Worm (Caenorhabditis elegans) whole organism, late embryonic: ENCODE data around the gene F22E5.13.
"Not testable (repeated sequence)": the region's sequence is repeated elsewhere in the genome, so short reads cannot be mapped to it uniquely, and the experiment has no call there.

Experiments used
- C08G9.2 ChIP-seq: sonication (generic microtip); optimal IDR thresholded peaks from 2 replicates; lab custom pipeline; 2016; ENCODE audit warnings: mild to moderate bottlenecking, missing genetic modification characterization, moderate library complexity, missing compliant biosample characterization
- C38D4.7 ChIP-seq: fragments of 200-800 bp; sonication (Bioruptor generic); optimal IDR thresholded peaks from 2 replicates; lab custom pipeline; 2018; ENCODE audit warnings: mild to moderate bottlenecking, missing genetic modification characterization, moderate library complexity, missing compliant biosample characterization
- F13H6.1 ChIP-seq: sonication (generic microtip); optimal IDR thresholded peaks from 2 replicates; lab custom pipeline; 2016; ENCODE audit warnings: missing genetic modification characterization, missing compliant biosample characterization
- K02D7.2 ChIP-seq: sonication (generic microtip); optimal IDR thresholded peaks from 2 replicates; lab custom pipeline; 2017; ENCODE audit warnings: mild to moderate bottlenecking, missing genetic modification characterization, missing compliant biosample characterization
- Y22D7AL.16 ChIP-seq: sonication (generic microtip); optimal IDR thresholded peaks from 2 replicates; lab custom pipeline; 2016; ENCODE audit warnings: missing genetic modification characterization, missing compliant biosample characterization
- ahr-1 ChIP-seq: sonication (generic microtip); optimal IDR thresholded peaks from 2 replicates; lab custom pipeline; 2016; ENCODE audit warnings: missing genetic modification characterization, missing compliant biosample characterization
- ama-1 ChIP-seq: fragments of 150-350 bp; optimal IDR thresholded peaks from 2 replicates; lab custom pipeline; 2014
- ceh-14 ChIP-seq: sonication (generic microtip); optimal IDR thresholded peaks from 2 replicates; lab custom pipeline; 2016; ENCODE audit warnings: missing genotype, missing genetic modification characterization, missing compliant biosample characterization
- ceh-18 ChIP-seq: sonication (generic microtip); optimal IDR thresholded peaks from 2 replicates; lab custom pipeline; 2016; ENCODE audit warnings: missing genetic modification characterization, missing compliant biosample characterization
- ceh-2 ChIP-seq: sonication (generic microtip); optimal IDR thresholded peaks from 2 replicates; lab custom pipeline; 2016; ENCODE audit warnings: missing genotype, missing genetic modification characterization, missing compliant biosample characterization
- ceh-24 ChIP-seq: sonication (generic microtip); optimal IDR thresholded peaks from 2 replicates; lab custom pipeline; 2016; ENCODE audit warnings: mild to moderate bottlenecking, missing genetic modification characterization, missing compliant biosample characterization
- ceh-30 ChIP-seq: fragments of 150-350 bp; optimal IDR thresholded peaks from 2 replicates; lab custom pipeline; 2014; ENCODE audit warnings: missing biosample characterization, missing genetic modification characterization
- ceh-31 ChIP-seq: sonication (generic microtip); optimal IDR thresholded peaks from 2 replicates; lab custom pipeline; 2016; ENCODE audit warnings: missing genetic modification characterization, missing compliant biosample characterization
- ceh-48 ChIP-seq: sonication (generic microtip); optimal IDR thresholded peaks from 2 replicates; lab custom pipeline; 2016; ENCODE audit warnings: missing genetic modification characterization, inconsistent platforms, missing compliant biosample characterization
- che-1 ChIP-seq: sonication (generic microtip); optimal IDR thresholded peaks from 2 replicates; lab custom pipeline; 2016; ENCODE audit warnings: mild to moderate bottlenecking, missing genetic modification characterization, missing compliant biosample characterization
- dmd-4 ChIP-seq: sonication (generic microtip); optimal IDR thresholded peaks from 2 replicates; lab custom pipeline; 2016; ENCODE audit warnings: borderline replicate concordance, missing genetic modification characterization, missing compliant biosample characterization
- dve-1 ChIP-seq: sonication (generic microtip); optimal IDR thresholded peaks from 2 replicates; lab custom pipeline; 2017; ENCODE audit warnings: antibody characterized with exemption, mild to moderate bottlenecking, missing genetic modification characterization, missing compliant biosample characterization
- elt-4 ChIP-seq: sonication (generic microtip); optimal IDR thresholded peaks from 2 replicates; lab custom pipeline; 2016; ENCODE audit warnings: missing genetic modification characterization, missing compliant biosample characterization
- ets-4 ChIP-seq: sonication (generic microtip); optimal IDR thresholded peaks from 2 replicates; lab custom pipeline; 2016; ENCODE audit warnings: missing genetic modification characterization, missing compliant biosample characterization
- fax-1 ChIP-seq: sonication (generic microtip); optimal IDR thresholded peaks from 2 replicates; lab custom pipeline; 2016; ENCODE audit warnings: missing genotype, missing genetic modification characterization, missing compliant biosample characterization
- fkh-6 ChIP-seq: sonication (generic microtip); optimal IDR thresholded peaks from 2 replicates; lab custom pipeline; 2016; ENCODE audit warnings: missing genetic modification characterization, missing compliant biosample characterization
- gmeb-2 ChIP-seq: sonication (generic microtip); optimal IDR thresholded peaks from 2 replicates; lab custom pipeline; 2016; ENCODE audit warnings: missing genetic modification characterization, inconsistent platforms, missing compliant biosample characterization
- hlh-15 ChIP-seq: sonication (generic microtip); optimal IDR thresholded peaks from 2 replicates; lab custom pipeline; 2016; ENCODE audit warnings: missing genetic modification characterization, missing compliant biosample characterization
- hlh-6 ChIP-seq: sonication (generic microtip); optimal IDR thresholded peaks from 2 replicates; lab custom pipeline; 2016; ENCODE audit warnings: missing genotype, missing genetic modification characterization, missing compliant biosample characterization
- hlh-8 ChIP-seq: sonication (generic microtip); optimal IDR thresholded peaks from 2 replicates; lab custom pipeline; 2016; ENCODE audit warnings: missing genotype, missing genetic modification characterization, missing compliant biosample characterization
- lim-6 ChIP-seq: sonication (generic microtip); optimal IDR thresholded peaks from 2 replicates; lab custom pipeline; 2016; ENCODE audit warnings: missing genetic modification characterization, missing compliant biosample characterization
- nfya-1 ChIP-seq: sonication (generic microtip); optimal IDR thresholded peaks from 2 replicates; lab custom pipeline; 2017; ENCODE audit warnings: missing genetic modification characterization, mild to moderate bottlenecking, missing compliant biosample characterization, antibody characterized with exemption, moderate library complexity
- nhr-11 ChIP-seq: fragments of 150-350 bp; optimal IDR thresholded peaks from 2 replicates; lab custom pipeline; 2014; ENCODE audit warnings: missing biosample characterization, missing genetic modification characterization
- npax-4 ChIP-seq: sonication (generic microtip); optimal IDR thresholded peaks from 2 replicates; lab custom pipeline; 2016; ENCODE audit warnings: missing genetic modification characterization, missing compliant biosample characterization
- pat-9 ChIP-seq: fragments of 200-800 bp; sonication (Bioruptor generic); optimal IDR thresholded peaks from 2 replicates; lab custom pipeline; 2018; ENCODE audit warnings: mild to moderate bottlenecking, missing genetic modification characterization, moderate library complexity, missing compliant biosample characterization
- pax-1 ChIP-seq: fragments of 150-350 bp; optimal IDR thresholded peaks from 2 replicates; lab custom pipeline; 2014; ENCODE audit warnings: missing biosample characterization, missing genetic modification characterization
- pha-4 ChIP-seq: fragments of 150-350 bp; optimal IDR thresholded peaks from 2 replicates; lab custom pipeline; 2018; ENCODE audit warnings: missing biosample characterization, missing genetic modification reagents, missing genetic modification characterization
- pqm-1 ChIP-seq: sonication (generic microtip); optimal IDR thresholded peaks from 2 replicates; lab custom pipeline; 2016; ENCODE audit warnings: missing genetic modification characterization, missing compliant biosample characterization
- pros-1 ChIP-seq: fragments of 150-350 bp; optimal IDR thresholded peaks from 2 replicates; lab custom pipeline; 2014; ENCODE audit warnings: missing biosample characterization, missing genetic modification reagents, missing genetic modification characterization
- ref-2 ChIP-seq: sonication (generic microtip); optimal IDR thresholded peaks from 2 replicates; lab custom pipeline; 2016; ENCODE audit warnings: missing genetic modification characterization, missing compliant biosample characterization
- sdc-2 ChIP-seq: sonication (generic microtip); optimal IDR thresholded peaks from 2 replicates; lab custom pipeline; 2016; ENCODE audit warnings: missing genotype, missing genetic modification characterization, missing compliant biosample characterization
- syd-9 ChIP-seq: sonication (generic microtip); optimal IDR thresholded peaks from 2 replicates; lab custom pipeline; 2016; ENCODE audit warnings: mild to moderate bottlenecking, missing genetic modification characterization, moderate library complexity, missing compliant biosample characterization
- tbx-7 ChIP-seq: sonication (generic microtip); optimal IDR thresholded peaks from 2 replicates; lab custom pipeline; 2016; ENCODE audit warnings: missing genotype, missing genetic modification characterization, missing compliant biosample characterization
- ttx-3 ChIP-seq: sonication (generic microtip); optimal IDR thresholded peaks from 2 replicates; lab custom pipeline; 2016; ENCODE audit warnings: missing genetic modification reagents, missing genetic modification characterization, missing compliant biosample characterization
- unc-3 ChIP-seq, 2 experiments: fragments of 200-800 bp in 1 of 2; sonication (Bioruptor generic) in 1 of 2; sonication (generic microtip) in 1 of 2; conservative IDR thresholded peaks in 1 of 2; optimal IDR thresholded peaks in 1 of 2; 2 replicates each; pipeline versions ENCODE4 v1.3.6 to Lab custom; 2016 to 2022; ENCODE audit warnings: missing compliant biosample characterization in 2 of 2, missing genetic modification characterization in 2 of 2, missing genetic modification reagents in 1 of 2
- unc-42 ChIP-seq: sonication (generic microtip); optimal IDR thresholded peaks from 2 replicates; lab custom pipeline; 2016; ENCODE audit warnings: missing genotype, missing genetic modification characterization, missing compliant biosample characterization
- ztf-16 ChIP-seq: sonication (generic microtip); optimal IDR thresholded peaks from 2 replicates; lab custom pipeline; 2017; ENCODE audit warnings: missing genetic modification characterization, missing compliant biosample characterization

F22E5.13 gene

DNA sequence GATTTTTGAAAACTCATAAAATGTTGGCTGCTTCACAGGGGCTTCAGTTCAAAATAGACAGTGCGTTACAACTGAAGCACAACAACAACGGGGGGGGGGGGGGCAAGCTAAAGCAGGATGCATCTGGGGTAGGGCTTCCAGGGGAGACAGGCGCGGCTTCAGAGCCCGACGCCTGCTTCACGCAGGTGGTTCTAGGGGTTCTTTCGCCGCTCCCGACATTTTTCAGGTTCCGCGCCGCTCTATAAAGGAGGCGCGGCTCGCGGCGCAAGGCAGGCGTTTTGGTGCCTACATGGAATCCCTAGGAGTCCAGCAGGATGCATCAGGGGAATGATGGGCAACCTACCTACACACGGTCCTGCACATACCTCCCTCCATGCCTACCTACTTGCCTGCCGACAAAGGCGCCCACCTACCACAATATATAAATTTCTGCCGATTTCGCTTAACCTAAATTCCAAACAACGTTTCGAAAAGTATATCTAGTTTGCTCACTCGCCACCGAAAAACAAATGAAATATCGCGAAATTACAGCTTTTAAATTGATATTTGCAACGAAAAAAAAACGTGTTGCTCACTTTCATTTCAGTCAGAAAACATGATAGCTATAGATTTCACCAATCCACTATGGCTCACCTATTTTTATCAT, 22.2 kb downstream of the F22E5.13 start, which contains the start of gene sri-71:
TSS of gene sri-71 (plus strand) at position 596 of the 646 bp plus-strand sequence.
- TF ChIP-seq K02D7.2 (no peak), hlh-6 (tag; lab: Kevin White, UChicago) (no peak), elt-4 (tag; lab: Kevin White, UChicago) (no peak), ahr-1 (tag; lab: Kevin White, UChicago) (no peak), pros-1 (tag; lab: Kevin White, UChicago) (no peak), tbx-7 (tag; lab: Kevin White, UChicago) (no peak), pqm-1 (no peak), lim-6 (no peak), ets-4 (tag; lab: Kevin White, UChicago) (no peak), pat-9 (no peak), ceh-24 (no peak), nfya-1 (tag; lab: Kevin White, UChicago) (no peak)
- TF ChIP-seq, all 69 proteins: peak for 0

DNA sequence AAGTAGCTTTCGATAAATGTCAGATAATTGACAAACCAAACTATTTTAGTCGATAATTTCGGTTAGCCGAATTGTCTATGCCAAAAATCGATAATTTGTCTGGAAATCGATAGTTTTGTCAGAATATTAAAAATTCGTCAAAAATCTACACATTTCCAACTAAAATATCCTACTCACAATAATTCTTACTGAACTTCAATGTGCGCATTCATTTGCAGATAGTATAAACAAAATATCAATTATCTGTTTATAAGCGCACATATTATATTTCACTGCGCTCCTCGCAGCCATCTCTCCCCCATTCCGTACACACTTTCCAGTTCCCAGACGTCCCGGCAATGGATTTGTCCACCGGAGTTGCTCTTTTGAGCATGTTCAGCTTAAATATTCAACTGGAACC, 24.6 kb downstream of the F22E5.13 start, which contains the start of gene lgc-28:
TSS of gene lgc-28 (plus strand) at position 301 of the 400 bp plus-strand sequence.
- TF ChIP-seq unc-42 (tag; lab: Kevin White, UChicago), result no peak
- no peak for TF ChIP-seq ama-1
- no peak for TF ChIP-seq pha-4
- no peak for TF ChIP-seq che-1 (tag; lab: Kevin White, UChicago)
- TF ChIP-seq dmd-4 (tag; lab: Kevin White, UChicago), result no peak
- no peak for TF ChIP-seq K02D7.2
- no peak for TF ChIP-seq tbx-7 (tag; lab: Kevin White, UChicago)
- TF ChIP-seq ceh-2 (tag; lab: Kevin White, UChicago), result no peak
- TF ChIP-seq F13H6.1 (tag; lab: Kevin White, UChicago), result no peak
- no peak for TF ChIP-seq ttx-3 (tag; lab: Kevin White, UChicago)
- TF ChIP-seq sdc-2 (tag; lab: Kevin White, UChicago), result no peak
- TF ChIP-seq unc-3 (GFP tag; conservative IDR thresholded peaks at IDR 0.05; lab: Robert Waterston, UW), result no peak
- TF ChIP-seq unc-3 (tag; optimal IDR thresholded peaks at IDR 0.05; lab: Kevin White, UChicago), result no peak
- TF ChIP-seq fkh-6 (tag; lab: Kevin White, UChicago), result no peak
- TF ChIP-seq fax-1 (tag; lab: Kevin White, UChicago), result no peak
- TF ChIP-seq lim-6, result no peak
- no peak for TF ChIP-seq pros-1 (tag; lab: Kevin White, UChicago)
- TF ChIP-seq nhr-11, result no peak
- no peak for TF ChIP-seq npax-4 (tag; lab: Kevin White, UChicago)
- no peak for TF ChIP-seq gmeb-2
- no peak for TF ChIP-seq ceh-14 (tag; lab: Kevin White, UChicago)

- not testable (repeated sequence) for TF ChIP-seq hlh-8, nfya-1, pax-1 (tag; lab: Kevin White, UChicago)
Measured at ce11 chrII:2622936-2623452, 26.4 kb downstream of the F22E5.13 start, which contains the start of gene D2062.4. Gene D2062.4, plus strand, starts transcription at chrII:2623402.

DNA sequence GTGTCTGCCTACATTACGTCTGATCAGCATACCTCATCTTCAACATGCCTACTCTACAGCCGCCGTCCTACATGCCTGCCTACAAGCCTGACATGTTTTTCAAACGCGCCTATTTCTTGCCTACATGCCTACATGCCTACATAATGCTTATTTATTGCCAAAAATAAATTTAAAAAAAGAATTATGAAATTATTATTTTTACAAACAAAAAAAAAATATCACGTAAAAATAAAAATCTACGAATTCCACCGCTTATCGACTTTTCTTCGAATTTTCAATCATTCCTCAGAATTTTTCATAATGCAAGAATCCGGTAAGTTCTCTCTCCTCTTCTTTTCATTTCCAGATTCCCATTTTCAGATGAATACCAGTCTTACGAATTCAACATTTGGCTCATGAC, 27.0 kb downstream of the F22E5.13 start, which contains the start of gene D2062.5:
TSS of gene D2062.5 (plus strand) at position 301 of the 400 bp plus-strand sequence.
- TF ChIP-seq C08G9.2 (tag; lab: Kevin White, UChicago) (no peak), C38D4.7 (no peak), ttx-3 (tag; lab: Kevin White, UChicago) (no peak), syd-9 (tag; lab: Kevin White, UChicago) (no peak), ceh-30 (tag; lab: Kevin White, UChicago) (no peak), hlh-15 (tag; lab: Kevin White, UChicago) (no peak), tbx-7 (tag; lab: Kevin White, UChicago) (no peak), ztf-16 (tag; lab: Kevin White, UChicago) (no peak), unc-42 (tag; lab: Kevin White, UChicago) (no peak), ceh-48 (tag; lab: Kevin White, UChicago) (no peak), ceh-18 (tag; lab: Kevin White, UChicago) (no peak), ref-2 (tag; lab: Kevin White, UChicago) (no peak), ceh-14 (tag; lab: Kevin White, UChicago) (no peak), ceh-31 (tag; lab: Kevin White, UChicago) (no peak), dve-1 (tag; lab: Kevin White, UChicago) (no peak), hlh-8 (tag; lab: Kevin White, UChicago) (no peak), Y22D7AL.16 (tag; lab: Kevin White, UChicago) (no peak), pat-9 (no peak), ama-1 (no peak)
